Fruit fly (Drosophila melanogaster) whole organism, embryonic: ENCODE results near the gene Chchd2.

ENCODE experiments used
- BEAF-32 ChIP-seq: fragments of 200-800 bp; sonication (Bioruptor generic); optimal IDR thresholded peaks from 3 replicates; lab custom pipeline; 2017; ENCODE audit warnings: missing biosample characterization, missing genetic modification characterization, mild to moderate bottlenecking, moderate library complexity, missing genetic modification reagents
- BtbVII ChIP-seq: fragments of 200-800 bp; sonication (Bioruptor generic); optimal IDR thresholded peaks from 3 replicates; lab custom pipeline; 2017; ENCODE audit warnings: missing biosample characterization, mild to moderate bottlenecking, missing genetic modification characterization
- CG10979 ChIP-seq: fragments of 200-800 bp; sonication (Bioruptor generic); optimal IDR thresholded peaks from 2 replicates; lab custom pipeline; 2018; ENCODE audit warnings: missing biosample characterization, mild to moderate bottlenecking, missing genetic modification characterization, moderate library complexity
- CG14667 ChIP-seq: fragments of 200-800 bp; sonication (Bioruptor generic); IDR thresholded peaks from 2 replicates; pipeline ENCODE4 v1.3.6; 2022; ENCODE audit warnings: missing biosample characterization, missing genetic modification characterization
- CG1529 ChIP-seq: fragments of 200-800 bp; sonication (Bioruptor generic); optimal IDR thresholded peaks from 3 replicates; lab custom pipeline; 2018; ENCODE audit warnings: missing biosample characterization, missing genetic modification characterization
- CG17568 ChIP-seq: fragments of 200-800 bp; sonication (Bioruptor generic); optimal IDR thresholded peaks from 2 replicates; lab custom pipeline; 2018; ENCODE audit warnings: missing biosample characterization, mild to moderate bottlenecking, missing genetic modification characterization, moderate library complexity
- CG17802 ChIP-seq: fragments of 200-800 bp; sonication (Bioruptor generic); optimal IDR thresholded peaks from 2 replicates; lab custom pipeline; 2018; ENCODE audit warnings: missing biosample characterization, mild to moderate bottlenecking, missing genetic modification characterization, moderate library complexity
- CG2116 ChIP-seq: fragments of 200-800 bp; sonication (Bioruptor generic); optimal IDR thresholded peaks from 3 replicates; lab custom pipeline; 2018; ENCODE audit warnings: missing biosample characterization, mild to moderate bottlenecking, missing genetic modification characterization
- CG2129 ChIP-seq: fragments of 200-800 bp; sonication (Bioruptor generic); IDR thresholded peaks from 2 replicates; pipeline ENCODE4 v1.3.6; 2022; ENCODE audit warnings: missing biosample characterization, missing genetic modification characterization; ENCODE audit not compliant: partially characterized antibody
- CG2678 ChIP-seq: fragments of 200-800 bp; sonication (Bioruptor generic); optimal IDR thresholded peaks from 3 replicates; lab custom pipeline; 2019; ENCODE audit warnings: missing biosample characterization, mild to moderate bottlenecking, missing genetic modification characterization, moderate library complexity
- CG2889 ChIP-seq: fragments of 200-800 bp; sonication (Bioruptor generic); IDR thresholded peaks from 3 replicates; pipeline ENCODE4 v1.3.6; 2022; ENCODE audit warnings: missing biosample characterization, missing genetic modification characterization
- CG3065 ChIP-seq: fragments of 200-800 bp; sonication (Bioruptor generic); optimal IDR thresholded peaks from 2 replicates; lab custom pipeline; 2016; ENCODE audit warnings: missing biosample characterization, missing genetic modification characterization
- CG3281 ChIP-seq: fragments of 200-800 bp; sonication (Bioruptor generic); optimal IDR thresholded peaks from 3 replicates; lab custom pipeline; 2017; ENCODE audit warnings: missing biosample characterization, mild to moderate bottlenecking, missing genetic modification characterization
- CG3407 ChIP-seq: fragments of 200-800 bp; sonication (Bioruptor generic); optimal IDR thresholded peaks from 2 replicates; lab custom pipeline; 2018; ENCODE audit warnings: missing biosample characterization, mild to moderate bottlenecking, missing genetic modification characterization
- CG3726 ChIP-seq: fragments of 200-800 bp; sonication (Bioruptor generic); IDR thresholded peaks from 3 replicates; pipeline ENCODE4, ENCODE4 v1.3.6; 2022; ENCODE audit warnings: missing biosample characterization, missing genetic modification characterization
- CG6254 ChIP-seq: fragments of 200-800 bp; sonication (Bioruptor generic); optimal IDR thresholded peaks from 3 replicates; lab custom pipeline; 2017; ENCODE audit warnings: mild to moderate bottlenecking, missing biosample characterization, missing genetic modification reagents, missing genetic modification characterization
- CG6791 ChIP-seq: fragments of 200-800 bp; sonication (Bioruptor generic); IDR thresholded peaks from 3 replicates; pipeline ENCODE4 v1.3.6; 2022; ENCODE audit warnings: missing biosample characterization, missing genetic modification characterization; ENCODE audit not compliant: partially characterized antibody
- CG6854 ChIP-seq: fragments of 200-800 bp; sonication (Bioruptor generic); optimal IDR thresholded peaks from 3 replicates; lab custom pipeline; 2017; ENCODE audit warnings: missing biosample characterization, mild to moderate bottlenecking, missing genetic modification characterization
- CG8281 ChIP-seq: fragments of 200-800 bp; sonication (Bioruptor generic); optimal IDR thresholded peaks from 2 replicates; lab custom pipeline; 2018; ENCODE audit warnings: missing biosample characterization, mild to moderate bottlenecking, missing genetic modification characterization, moderate library complexity
- CG8765 ChIP-seq: fragments of 200-800 bp; sonication (Bioruptor generic); IDR thresholded peaks from 2 replicates; pipeline ENCODE4 v1.3.6; 2022; ENCODE audit warnings: missing biosample characterization, missing genetic modification characterization
- CG9437 ChIP-seq: fragments of 200-800 bp; sonication (Bioruptor generic); optimal IDR thresholded peaks from 2 replicates; lab custom pipeline; 2018; ENCODE audit warnings: missing biosample characterization, mild to moderate bottlenecking, missing genetic modification characterization
- CG9797 ChIP-seq: fragments of 200-800 bp; sonication (Bioruptor generic); optimal IDR thresholded peaks from 3 replicates; lab custom pipeline; 2018; ENCODE audit warnings: missing biosample characterization, mild to moderate bottlenecking, missing genetic modification characterization
- CrebB ChIP-seq: fragments of 200-800 bp; sonication (Bioruptor generic); optimal IDR thresholded peaks from 3 replicates; lab custom pipeline; 2018; ENCODE audit warnings: missing biosample characterization, mild to moderate bottlenecking, missing genetic modification characterization
- Dll ChIP-seq: fragments of 200-800 bp; sonication (Bioruptor generic); IDR thresholded peaks from 4 replicates; pipeline ENCODE4 v1.3.6; 2022; ENCODE audit warnings: missing biosample characterization, missing genetic modification characterization; ENCODE audit not compliant: partially characterized antibody
- E2f2 ChIP-seq: fragments of 200-800 bp; sonication (Bioruptor generic); IDR thresholded peaks from 2 replicates; pipeline ENCODE4 v1.3.6; 2022; ENCODE audit warnings: missing biosample characterization, missing genetic modification characterization
- HLHmδ ChIP-seq: fragments of 200-800 bp; sonication (Bioruptor generic); optimal IDR thresholded peaks from 2 replicates; lab custom pipeline; 2018; ENCODE audit warnings: missing biosample characterization, mild to moderate bottlenecking, missing genetic modification characterization, moderate library complexity
- HmgD ChIP-seq: fragments of 200-800 bp; sonication (Bioruptor generic); optimal IDR thresholded peaks from 3 replicates; lab custom pipeline; 2016; ENCODE audit warnings: missing biosample characterization, missing genetic modification characterization
- HmgZ ChIP-seq: fragments of 200-800 bp; sonication (Bioruptor generic); optimal IDR thresholded peaks from 2 replicates; lab custom pipeline; 2018; ENCODE audit warnings: missing biosample characterization, mild to moderate bottlenecking, missing genetic modification characterization
- Lhr ChIP-seq: fragments of 200-800 bp; sonication (Bioruptor generic); optimal IDR thresholded peaks from 3 replicates; lab custom pipeline; 2017; ENCODE audit warnings: mild to moderate bottlenecking, missing biosample characterization, missing genetic modification reagents, missing genetic modification characterization
- Meics ChIP-seq: fragments of 200-800 bp; sonication (Bioruptor generic); optimal IDR thresholded peaks from 2 replicates; lab custom pipeline; 2017; ENCODE audit warnings: missing biosample characterization, mild to moderate bottlenecking, missing genetic modification characterization
- Stat92E ChIP-seq, 3 experiments: fragments of >200 bp in 2 of 3; fragments of 200-800 bp in 1 of 3; sonication (Bioruptor generic) in 1 of 3; optimal IDR thresholded peaks; 2 replicates each; lab custom pipeline; 2017 to 2019; ENCODE audit warnings: missing biosample characterization in 3 of 3, missing genetic modification characterization in 3 of 3, mild to moderate bottlenecking in 1 of 3, moderate library complexity in 1 of 3
- TFAM ChIP-seq: fragments of 200-800 bp; sonication (Bioruptor generic); optimal IDR thresholded peaks from 2 replicates; lab custom pipeline; 2017; ENCODE audit warnings: missing biosample characterization, missing genetic modification characterization, inconsistent platforms
- Taf1 ChIP-seq: fragments of 200-800 bp; sonication (Bioruptor generic); IDR thresholded peaks from 2 replicates; pipeline ENCODE4 v1.3.6; 2022; ENCODE audit warnings: missing biosample characterization, missing genetic modification characterization
- Trl ChIP-seq, 3 experiments: fragments of >200 bp in 2 of 3; fragments of 200-800 bp in 1 of 3; sonication (Bioruptor generic) in 1 of 3; optimal IDR thresholded peaks; 2 replicates in 1 of 3; 3 replicates in 2 of 3; lab custom pipeline; 2016 to 2017; ENCODE audit warnings: missing biosample characterization in 1 of 3, missing genetic modification characterization in 1 of 3
- Usf ChIP-seq: fragments of 200-800 bp; sonication (Bioruptor generic); optimal IDR thresholded peaks from 2 replicates; lab custom pipeline; 2017; ENCODE audit warnings: missing genotype, missing biosample characterization, missing genetic modification characterization
- chm ChIP-seq: fragments of 200-800 bp; sonication (Bioruptor generic); IDR thresholded peaks from 2 replicates; pipeline ENCODE4 v1.3.6; 2022; ENCODE audit warnings: missing biosample characterization, missing genetic modification characterization
- ewg ChIP-seq: fragments of 200-800 bp; sonication (Bioruptor generic); optimal IDR thresholded peaks from 3 replicates; lab custom pipeline; 2017; ENCODE audit warnings: mild to moderate bottlenecking, missing biosample characterization, missing genetic modification reagents, missing genetic modification characterization
- mirr ChIP-seq: fragments of 200-800 bp; sonication (Bioruptor generic); optimal IDR thresholded peaks from 3 replicates; lab custom pipeline; 2018; ENCODE audit warnings: missing biosample characterization, mild to moderate bottlenecking, missing genetic modification characterization
- pita ChIP-seq: fragments of 200-800 bp; sonication (Bioruptor generic); optimal IDR thresholded peaks from 2 replicates; lab custom pipeline; 2017; ENCODE audit warnings: missing biosample characterization, mild to moderate bottlenecking, missing genetic modification characterization
- psq ChIP-seq: fragments of 200-800 bp; sonication (Bioruptor generic); optimal IDR thresholded peaks from 2 replicates; lab custom pipeline; 2017; ENCODE audit warnings: missing biosample characterization, missing genetic modification characterization
- slou ChIP-seq: fragments of 200-800 bp; sonication (Bioruptor generic); optimal IDR thresholded peaks from 3 replicates; lab custom pipeline; 2016; ENCODE audit warnings: missing biosample characterization, missing genetic modification characterization
- slp2 ChIP-seq: fragments of 200-800 bp; sonication (Bioruptor generic); optimal IDR thresholded peaks from 2 replicates; lab custom pipeline; 2016; ENCODE audit warnings: missing biosample characterization, missing genetic modification characterization
- sna ChIP-seq: fragments of 200-800 bp; sonication (Bioruptor generic); IDR thresholded peaks from 2 replicates; pipeline ENCODE4 v1.3.6; 2022; ENCODE audit warnings: missing biosample characterization, missing genetic modification characterization; ENCODE audit not compliant: partially characterized antibody
- stwl ChIP-seq: fragments of 200-800 bp; sonication (Bioruptor generic); optimal IDR thresholded peaks from 3 replicates; lab custom pipeline; 2018; ENCODE audit warnings: missing biosample characterization, mild to moderate bottlenecking, missing genetic modification characterization, moderate library complexity
- tna ChIP-seq: fragments of 200-800 bp; sonication (Bioruptor generic); IDR thresholded peaks from 2 replicates; pipeline ENCODE4 v1.3.6; 2022; ENCODE audit warnings: missing biosample characterization, missing genetic modification characterization; ENCODE audit not compliant: partially characterized antibody
- vvl ChIP-seq: fragments of 200-800 bp; sonication (Bioruptor generic); IDR thresholded peaks from 2 replicates; pipeline ENCODE4 v1.3.6; 2022; ENCODE audit warnings: missing biosample characterization, missing genetic modification characterization
- zfh2 ChIP-seq: fragments of 200-800 bp; sonication (Bioruptor generic); optimal IDR thresholded peaks from 2 replicates; lab custom pipeline; 2016; ENCODE audit warnings: missing biosample characterization, missing genetic modification characterization

The Chchd2 gene

dm6 chrX:17129733-17130466 lies 18.9 kb upstream of the Chchd2 start (continued):
- TF ChIP-seq sna (GFP tag; lab: Robert Waterston, UW): no peak
- peak; percentile 77 for TF ChIP-seq CG9437 (GFP tag; lab: Kevin White, UChicago)
- TF ChIP-seq Taf1 (GFP tag; lab: Robert Waterston, UW): no peak
- peak; percentile 41 for TF ChIP-seq Usf
- peak; percentile 63; the same call in 1 of the 2 replicates for TF ChIP-seq CG14667 (GFP tag; lab: Robert Waterston, UW)
- peak; percentile 82 for TF ChIP-seq CG3281
- peak; percentile 55 for TF ChIP-seq ewg (GFP tag; lab: Kevin White, UChicago)
- TF ChIP-seq E2f2 (GFP tag; lab: Robert Waterston, UW): peak; percentile 63; the same call in 1 of the 2 replicates
- no peak for TF ChIP-seq tna (GFP tag; lab: Robert Waterston, UW)
- no peak for TF ChIP-seq BEAF-32 (GFP tag; lab: Kevin White, UChicago)
- peak; percentile 91 for TF ChIP-seq CG2678 (tag; lab: Kevin White, UChicago)
- TF ChIP-seq CrebB: peak; percentile 19
- no peak for TF ChIP-seq CG17802 (tag; lab: Kevin White, UChicago)
- peak; percentile 71 for TF ChIP-seq CG6254 (GFP tag; lab: Kevin White, UChicago)
- TF ChIP-seq CG8281: peak; percentile 61
- TF ChIP-seq mirr (GFP tag; lab: Kevin White, UChicago): no peak
- no peak for TF ChIP-seq Trl (optimal IDR thresholded peaks at IDR 0.05; lab: Kevin White, UChicago)
- peak; percentile 21 for TF ChIP-seq Trl (GFP tag; optimal IDR thresholded peaks at IDR 0.05; lab: Kevin White, UChicago)
- no peak for TF ChIP-seq TFAM (GFP tag; lab: Kevin White, UChicago)
- TF ChIP-seq CG10979 (tag; lab: Kevin White, UChicago): peak; percentile 81
- peak; percentile 84 for TF ChIP-seq BtbVII
- TF ChIP-seq CG3407 (GFP tag; lab: Kevin White, UChicago): peak; percentile 70
- no peak for TF ChIP-seq stwl
- TF ChIP-seq CG3726 (GFP tag; lab: Robert Waterston, UW): 0 out of 3 replicates have a peak, but pooled peaks have one; percentile 56
- no peak for TF ChIP-seq CG8765 (GFP tag; lab: Robert Waterston, UW)
- peak; percentile 56 for TF ChIP-seq HmgZ (tag; lab: Kevin White, UChicago)
- no peak for TF ChIP-seq HLHmδ (GFP tag; lab: Kevin White, UChicago)
- TF ChIP-seq CG17568: peak; percentile 57
- no peak for TF ChIP-seq Dll
- TF ChIP-seq CG6791 (GFP tag; lab: Robert Waterston, UW): no peak
- TF ChIP-seq pita (GFP tag; lab: Kevin White, UChicago): no peak
- TF ChIP-seq Stat92E (GFP tag; optimal IDR thresholded peaks at IDR 0.05; lab: Kevin White, UChicago): no peak
- TF ChIP-seq CG9797 (GFP tag; lab: Kevin White, UChicago): peak; percentile 7
- peak; percentile 30 for TF ChIP-seq psq (GFP tag; lab: Kevin White, UChicago)
- no peak for TF ChIP-seq Lhr (GFP tag; lab: Kevin White, UChicago)
- TF ChIP-seq Meics (GFP tag; lab: Kevin White, UChicago): peak; percentile 88
- peak; percentile 23 for TF ChIP-seq CG2116 (GFP tag; lab: Kevin White, UChicago)
- TF ChIP-seq slp2 (GFP tag; lab: Kevin White, UChicago): no peak
- TF ChIP-seq CG3065: peak; percentile 22
- TF ChIP-seq CG2129 (GFP tag; lab: Robert Waterston, UW): no peak
- peak; percentile 90 for TF ChIP-seq vvl (GFP tag; lab: Robert Waterston, UW)
- peak; percentile 70 for TF ChIP-seq slou (GFP tag; lab: Kevin White, UChicago)
- TF ChIP-seq CG1529 (GFP tag; lab: Kevin White, UChicago): peak; percentile 58
- TF ChIP-seq HmgD (GFP tag; lab: Kevin White, UChicago): no peak
- no peak for TF ChIP-seq zfh2
- peak; percentile 72 for TF ChIP-seq CG6854 (GFP tag; lab: Kevin White, UChicago)
- 0 out of 2 replicates have a peak, but pooled peaks have one; percentile 40 for TF ChIP-seq chm (GFP tag; lab: Robert Waterston, UW)
- TF ChIP-seq CG2889 (GFP tag; lab: Robert Waterston, UW): peak; percentile 66; the same call in 2 of the 3 replicates
